Worm (Caenorhabditis elegans) whole organism, early embryonic: Measurements from ENCODE around the gene mcm-3.

Source experiments
- B0310.2 ChIP-seq: sonication (generic microtip); optimal IDR thresholded peaks from 2 replicates; lab custom pipeline; 2016; ENCODE audit warnings: mild to moderate bottlenecking, missing genetic modification characterization, missing compliant biosample characterization
- F13C5.2 ChIP-seq: sonication (generic microtip); optimal IDR thresholded peaks from 2 replicates; lab custom pipeline; 2017; ENCODE audit warnings: mild to moderate bottlenecking, missing genetic modification characterization, inconsistent platforms, missing compliant biosample characterization
- aly-1 ChIP-seq: sonication (generic microtip); optimal IDR thresholded peaks from 2 replicates; lab custom pipeline; 2016; ENCODE audit warnings: missing genetic modification characterization, missing compliant biosample characterization
- ama-1 ChIP-seq: fragments of 150-350 bp; optimal IDR thresholded peaks from 2 replicates; lab custom pipeline; 2014
- ceh-13 ChIP-seq: fragments of 200-800 bp; sonication (Bioruptor generic); optimal IDR thresholded peaks from 2 replicates; lab custom pipeline; 2018; ENCODE audit warnings: mild to moderate bottlenecking, missing genetic modification characterization, missing compliant biosample characterization
- ceh-36 ChIP-seq: sonication (generic microtip); optimal IDR thresholded peaks from 2 replicates; lab custom pipeline; 2016; ENCODE audit warnings: missing genetic modification characterization, inconsistent platforms, missing compliant biosample characterization
- ets-7 ChIP-seq: sonication (generic microtip); optimal IDR thresholded peaks from 2 replicates; lab custom pipeline; 2016; ENCODE audit warnings: missing genotype, missing genetic modification characterization, missing compliant biosample characterization
- flt-1 ChIP-seq: fragments of 200-800 bp; sonication (Bioruptor generic); IDR thresholded peaks from 2 replicates; pipeline ENCODE4 v1.3.6; 2022; ENCODE audit warnings: missing genetic modification characterization, missing compliant biosample characterization
- hmbx-1 ChIP-seq: sonication (generic microtip); optimal IDR thresholded peaks from 2 replicates; lab custom pipeline; 2016; ENCODE audit warnings: mild to moderate bottlenecking, missing genetic modification characterization, missing compliant biosample characterization
- hmg-4 ChIP-seq: fragments of 200-800 bp; sonication (Bioruptor generic); optimal IDR thresholded peaks from 2 replicates; lab custom pipeline; 2018; ENCODE audit warnings: mild to moderate bottlenecking, missing genetic modification characterization, missing compliant biosample characterization
- hnd-1 ChIP-seq: sonication (generic microtip); optimal IDR thresholded peaks from 2 replicates; lab custom pipeline; 2016; ENCODE audit warnings: missing genetic modification characterization, missing compliant biosample characterization
- pes-1 ChIP-seq: fragments of 200-800 bp; sonication (Bioruptor generic); IDR thresholded peaks from 2 replicates; pipeline ENCODE4 v1.3.6; 2022; ENCODE audit warnings: missing genetic modification reagents, missing genetic modification characterization, missing compliant biosample characterization
- scrt-1 ChIP-seq: fragments of 200-800 bp; sonication (Bioruptor generic); IDR thresholded peaks from 2 replicates; pipeline ENCODE4 v1.3.6; 2022; ENCODE audit warnings: missing genetic modification characterization, missing compliant biosample characterization
- sea-1 ChIP-seq: fragments of 200-800 bp; sonication (Bioruptor generic); conservative IDR thresholded peaks from 2 replicates; pipeline ENCODE4 v1.3.6; 2022; ENCODE audit warnings: missing genetic modification characterization, missing compliant biosample characterization
- tbx-11 ChIP-seq: fragments of 200-800 bp; sonication (Bioruptor generic); IDR thresholded peaks from 2 replicates; pipeline ENCODE4 v1.3.6; 2022; ENCODE audit warnings: missing genetic modification characterization, missing compliant biosample characterization
- tbx-37 ChIP-seq: fragments of 200-800 bp; sonication (Bioruptor generic); conservative IDR thresholded peaks from 2 replicates; pipeline ENCODE4 v1.3.6; 2022; ENCODE audit warnings: missing genetic modification reagents, missing genetic modification characterization, missing compliant biosample characterization
- tra-4 ChIP-seq: sonication (generic microtip); optimal IDR thresholded peaks from 2 replicates; lab custom pipeline; 2017; ENCODE audit warnings: missing genetic modification characterization, missing compliant biosample characterization

Gene mcm-3

ce11 chrV:15072738-15073137, 13.3 kb upstream of the mcm-3 start:
- TF ChIP-seq tbx-11 (GFP tag; lab: Robert Waterston, UW), result 0 out of 2 replicates have a peak, but pooled peaks have one; percentile 24
- TF ChIP-seq ceh-13 (GFP tag; lab: Kevin White, UChicago), result no peak

ce11 chrV:15071015-15071810, 11.8 kb upstream of the mcm-3 start, which contains the start of gene unc-76:
Gene unc-76, plus strand, starts transcription at chrV:15071760.
- TF ChIP-seq hmg-4, result peak; percentile 53
- TF ChIP-seq tbx-37 (GFP tag; lab: Robert Waterston, UW), result no peak
- TF ChIP-seq scrt-1, result no peak
- TF ChIP-seq tbx-11 (GFP tag; lab: Robert Waterston, UW), result no peak
- TF ChIP-seq pes-1, result no peak
- peak; percentile 14 for TF ChIP-seq aly-1
- no peak for TF ChIP-seq hnd-1 (tag; lab: Kevin White, UChicago)
- TF ChIP-seq hmbx-1 (tag; lab: Kevin White, UChicago), result no peak

DNA sequence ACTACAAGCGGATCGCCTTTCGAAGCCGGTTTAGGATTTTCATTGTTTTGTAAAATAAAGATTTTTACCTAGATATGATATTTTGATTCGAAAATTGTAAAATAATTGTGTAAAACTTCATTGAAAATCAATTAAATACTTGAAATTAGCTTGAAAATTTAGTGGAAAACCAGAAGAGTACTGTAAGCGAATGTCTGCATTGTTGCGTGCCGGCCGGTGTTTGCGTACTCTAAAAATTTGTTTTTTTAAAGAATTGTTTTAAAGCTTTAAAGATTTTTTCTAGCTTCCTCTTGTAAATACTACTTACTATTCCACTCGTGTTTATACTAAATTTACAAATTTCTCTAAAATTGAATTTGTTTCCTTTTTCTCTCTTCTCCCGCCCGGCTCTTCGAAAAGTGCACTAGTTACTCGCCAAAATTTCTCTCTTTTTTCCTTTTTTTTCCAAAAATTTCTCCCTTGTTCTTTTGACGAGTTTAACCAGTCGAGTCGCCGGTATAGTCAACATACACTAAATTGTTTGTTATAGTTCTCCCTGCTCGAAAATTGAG, 10.1 kb upstream of the mcm-3 start:
- TF ChIP-seq flt-1 (GFP tag; lab: Robert Waterston, UW) (no peak), tra-4 (no peak), pes-1 (no peak), F13C5.2 (tag; lab: Kevin White, UChicago) (no peak), scrt-1 (no peak), tbx-11 (GFP tag; lab: Robert Waterston, UW) (no peak)

DNA sequence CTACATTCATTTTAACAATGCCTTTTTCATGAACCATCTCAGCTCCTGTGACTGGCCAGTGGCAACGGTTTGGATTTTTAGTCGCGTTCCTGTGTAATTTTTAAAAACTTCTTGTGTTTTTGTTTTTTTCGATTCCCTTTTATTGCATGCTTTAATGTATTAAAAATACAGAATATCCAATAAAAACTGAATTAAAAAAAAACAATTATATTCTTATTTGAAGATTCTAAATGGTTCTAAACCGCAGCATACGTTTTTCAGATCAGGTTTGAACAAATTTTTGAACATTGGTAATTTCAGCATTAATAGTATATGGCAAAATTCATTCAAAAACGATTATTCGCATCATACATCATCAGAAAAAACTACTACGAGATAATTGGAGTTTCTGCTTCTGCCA, 9.0 kb upstream of the mcm-3 start, which contains the start of gene dnj-3:
TSS of gene dnj-3 (plus strand) at position 301 of the 400 bp plus-strand sequence.
- TF ChIP-seq ceh-13 (GFP tag; lab: Kevin White, UChicago), result no peak

DNA sequence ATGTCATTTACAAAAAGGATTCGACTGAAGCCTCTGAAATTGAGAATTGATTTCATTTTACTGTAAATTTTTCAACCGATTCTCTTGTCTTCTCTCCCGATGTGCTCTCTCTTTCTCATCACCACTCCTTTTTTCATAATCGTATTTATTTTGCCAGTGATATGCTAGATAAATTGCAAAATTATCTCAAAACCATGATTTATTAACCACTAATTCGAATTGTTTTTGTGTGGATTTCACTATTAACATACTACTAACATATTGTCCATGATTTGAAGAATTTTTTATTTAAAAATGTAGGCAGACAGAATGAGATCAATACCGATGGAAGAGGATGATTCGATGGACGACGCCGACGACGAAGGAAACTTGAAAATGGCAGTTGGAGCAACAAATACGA, 7.8 kb upstream of the mcm-3 start, which contains the start of gene C25D7.10:
TSS of gene C25D7.10 (plus strand) at position 301 of the 400 bp plus-strand sequence.
- TF ChIP-seq hnd-1 (tag; lab: Kevin White, UChicago) (no peak), tbx-11 (GFP tag; lab: Robert Waterston, UW) (no peak), pes-1 (no peak), flt-1 (GFP tag; lab: Robert Waterston, UW) (no peak), hmbx-1 (tag; lab: Kevin White, UChicago) (no peak), B0310.2 (tag; lab: Kevin White, UChicago) (no peak), tbx-37 (GFP tag; lab: Robert Waterston, UW) (no peak), scrt-1 (no peak), ceh-36 (no peak)

- TF ChIP-seq pes-1 (no peak), hnd-1 (tag; lab: Kevin White, UChicago) (no peak), ets-7 (tag; lab: Kevin White, UChicago) (no peak), scrt-1 (no peak), ama-1 (no peak), tbx-37 (GFP tag; lab: Robert Waterston, UW) (no peak), tra-4 (no peak), sea-1 (GFP tag; lab: Robert Waterston, UW) (no peak)
Observed at ce11 chrV:15065837-15066348, 6.5 kb upstream of the mcm-3 start, which contains the start of gene otub-1. Gene otub-1, plus strand, starts transcription at chrV:15066298.

DNA sequence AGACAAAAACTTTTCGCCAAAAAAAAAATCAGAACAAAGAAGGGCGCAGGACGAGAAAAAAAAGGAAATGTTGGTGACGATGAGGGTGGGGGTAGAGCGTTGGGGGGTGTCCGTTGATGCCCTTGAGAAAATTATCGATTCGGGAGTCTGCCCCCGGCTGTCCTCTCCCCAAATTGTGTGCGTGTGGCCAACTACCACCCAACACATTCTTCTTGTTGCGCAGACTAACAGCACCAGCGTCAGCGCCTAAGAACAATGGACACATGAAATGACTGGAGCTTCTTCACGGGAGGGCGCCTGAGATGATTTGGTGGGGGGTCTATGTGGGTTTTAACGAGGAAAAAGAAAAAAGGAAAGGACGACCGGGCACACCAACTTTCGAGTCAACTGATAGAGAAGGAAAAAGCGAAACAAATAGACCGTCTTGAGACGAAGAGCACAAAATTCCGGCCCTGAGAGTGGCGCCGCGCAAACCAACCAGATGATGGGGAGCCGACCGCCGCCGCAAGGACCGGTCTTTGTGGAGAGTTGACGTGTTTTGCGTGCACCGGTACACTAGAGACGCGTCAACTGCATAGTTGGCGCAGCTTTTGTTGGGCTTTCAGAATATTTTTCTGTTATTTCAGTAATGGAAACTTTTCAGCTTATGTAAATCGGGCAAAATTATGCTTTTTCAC, 5.8 kb upstream of the mcm-3 start, which contains the start of gene C25D7.9:
TSS of gene C25D7.9 (plus strand) at position 68 of the 677 bp plus-strand sequence.
- TF ChIP-seq F13C5.2 (tag; lab: Kevin White, UChicago) (peak; percentile 75), hmg-4 (peak; percentile 75), ets-7 (tag; lab: Kevin White, UChicago) (no peak), tra-4 (no peak), pes-1 (no peak)

- TF ChIP-seq sea-1 (GFP tag; lab: Robert Waterston, UW) (no peak), pes-1 (no peak), hmbx-1 (tag; lab: Kevin White, UChicago) (no peak), F13C5.2 (tag; lab: Kevin White, UChicago) (no peak), tbx-11 (GFP tag; lab: Robert Waterston, UW) (no peak), flt-1 (GFP tag; lab: Robert Waterston, UW) (no peak), tbx-37 (GFP tag; lab: Robert Waterston, UW) (no peak), scrt-1 (no peak), hmg-4 (no peak), hnd-1 (tag; lab: Kevin White, UChicago) (no peak), ets-7 (tag; lab: Kevin White, UChicago) (no peak), ceh-36 (no peak), B0310.2 (tag; lab: Kevin White, UChicago) (no peak), ceh-13 (GFP tag; lab: Kevin White, UChicago) (no peak), aly-1 (no peak), ama-1 (no peak), tra-4 (no peak)
Observed at ce11 chrV:15063987-15064386, 4.6 kb upstream of the mcm-3 start, which contains the start of gene rap-2. Gene rap-2, minus strand, starts transcription at chrV:15064087.
